Worm (Caenorhabditis elegans) whole organism, L4 larva: ENCODE data around the gene C27D8.1.
"Not testable (repeated sequence)": the region's sequence is repeated elsewhere in the genome, so short reads cannot be mapped to it uniquely, and the experiment has no call there.

ENCODE experiments used
- F44E2.7 ChIP-seq: fragments of 200-800 bp; sonication (Bioruptor generic); IDR thresholded peaks from 2 replicates; pipeline ENCODE4 v2.1.2; 2022; ENCODE audit warnings: missing genetic modification characterization, missing compliant biosample characterization
- R02D3.7 ChIP-seq: fragments of 150-350 bp; sonication (generic microtip); optimal IDR thresholded peaks from 3 replicates; lab custom pipeline; 2014; ENCODE audit warnings: missing biosample characterization, missing genetic modification characterization
- T20F7.1 ChIP-seq: fragments of 200-800 bp; sonication (Bioruptor generic); optimal IDR thresholded peaks from 2 replicates; lab custom pipeline; 2018; ENCODE audit warnings: mild to moderate bottlenecking, missing genetic modification characterization, missing compliant biosample characterization
- aha-1 ChIP-seq: fragments of 150-350 bp; peaks from one replicate; lab custom pipeline; 2014; ENCODE audit warnings: missing biosample characterization, missing genetic modification characterization
- arid-1 ChIP-seq: fragments of 200-800 bp; sonication (Bioruptor generic); conservative IDR thresholded peaks from 2 replicates; pipeline ENCODE4 v1.3.6; 2022; ENCODE audit warnings: missing genetic modification reagents, missing genetic modification characterization, missing compliant biosample characterization
- attf-4 ChIP-seq: sonication (generic microtip); optimal IDR thresholded peaks from 3 replicates; lab custom pipeline; 2017; ENCODE audit warnings: missing biosample characterization, missing genetic modification characterization
- ceh-20 ChIP-seq: fragments of 200-800 bp; sonication (Bioruptor generic); IDR thresholded peaks from 2 replicates; pipeline ENCODE4 v1.3.6; 2022; ENCODE audit warnings: missing genetic modification reagents, missing genetic modification characterization, missing compliant biosample characterization
- ceh-62 ChIP-seq: sonication (generic microtip); optimal IDR thresholded peaks from 2 replicates; lab custom pipeline; 2017; ENCODE audit warnings: missing biosample characterization, missing genetic modification characterization
- cey-2 ChIP-seq: sonication (generic microtip); optimal IDR thresholded peaks from 3 replicates; lab custom pipeline; 2017; ENCODE audit warnings: missing genetic modification characterization, mild to moderate bottlenecking, missing compliant biosample characterization, antibody characterized with exemption, borderline replicate concordance; ENCODE audit not compliant: insufficient read depth
- daf-16 ChIP-seq, 3 experiments: sonication (generic microtip); optimal IDR thresholded peaks; 2 replicates each; lab custom pipeline; 2016 to 2017; ENCODE audit warnings: missing genetic modification characterization in 3 of 3, missing genetic modification reagents in 3 of 3, mild to moderate bottlenecking in 2 of 3, missing compliant biosample characterization in 2 of 3, missing biosample characterization in 1 of 3, moderate library complexity in 1 of 3
- dmd-8 ChIP-seq: fragments of 200-800 bp; sonication (Bioruptor generic); IDR thresholded peaks from 2 replicates; pipeline ENCODE4 v1.3.6; 2022; ENCODE audit warnings: missing genetic modification characterization, missing compliant biosample characterization
- dpl-1 ChIP-seq: fragments of 150-350 bp; optimal IDR thresholded peaks from 2 replicates; lab custom pipeline; 2014; ENCODE audit warnings: missing biosample characterization, missing genetic modification reagents, missing genetic modification characterization
- hif-1 ChIP-seq, 2 experiments: sonication (generic microtip); optimal IDR thresholded peaks; 2 replicates each; lab custom pipeline; 2016 to 2017; ENCODE audit warnings: missing compliant biosample characterization in 2 of 2, missing genetic modification characterization in 2 of 2, missing genetic modification reagents in 2 of 2, missing genotype in 2 of 2, mild to moderate bottlenecking in 1 of 2
- lim-7 ChIP-seq: fragments of 200-800 bp; sonication (Bioruptor generic); IDR thresholded peaks from 2 replicates; pipeline ENCODE4 v1.3.6; 2022; ENCODE audit warnings: missing genetic modification characterization, missing compliant biosample characterization
- lin-1 ChIP-seq: fragments of 200-800 bp; sonication (Bioruptor generic); IDR thresholded peaks from 2 replicates; pipeline ENCODE4 v1.3.6; 2022; ENCODE audit warnings: missing genetic modification reagents, missing genetic modification characterization, missing compliant biosample characterization
- lin-39 ChIP-seq: fragments of 150-350 bp; optimal IDR thresholded peaks from 2 replicates; lab custom pipeline; 2014; ENCODE audit warnings: missing biosample characterization, missing genetic modification reagents, missing genetic modification characterization
- lir-3 ChIP-seq: sonication (generic microtip); optimal IDR thresholded peaks from 2 replicates; lab custom pipeline; 2016; ENCODE audit warnings: mild to moderate bottlenecking, missing genetic modification characterization, missing compliant biosample characterization
- lsy-2 ChIP-seq, 2 experiments: fragments of 150-350 bp in 1 of 2; sonication (generic microtip) in 1 of 2; optimal IDR thresholded peaks; 2 replicates each; lab custom pipeline; 2014 to 2017; ENCODE audit warnings: missing biosample characterization in 2 of 2, missing genetic modification characterization in 2 of 2
- madf-5 ChIP-seq, 2 experiments: fragments of 200-800 bp; sonication (Bioruptor generic); IDR thresholded peaks; 2 replicates each; pipeline ENCODE4 v1.3.6; 2022; ENCODE audit warnings: missing compliant biosample characterization in 2 of 2, missing genetic modification characterization in 2 of 2
- mep-1 ChIP-seq: fragments of 150-350 bp; sonication (generic microtip); optimal IDR thresholded peaks from 3 replicates; lab custom pipeline; 2014; ENCODE audit warnings: missing biosample characterization, missing genetic modification characterization
- nhr-237 ChIP-seq: sonication (generic microtip); optimal IDR thresholded peaks from 2 replicates; lab custom pipeline; 2017; ENCODE audit warnings: missing biosample characterization, missing genetic modification characterization
- nhr-25 ChIP-seq: sonication (generic microtip); optimal IDR thresholded peaks from 2 replicates; lab custom pipeline; 2017; ENCODE audit warnings: missing genetic modification characterization, mild to moderate bottlenecking, missing compliant biosample characterization, antibody characterized with exemption, moderate library complexity, borderline replicate concordance; ENCODE audit not compliant: insufficient read depth
- nhr-76 ChIP-seq: fragments of 150-350 bp; optimal IDR thresholded peaks from 2 replicates; lab custom pipeline; 2014; ENCODE audit warnings: missing biosample characterization, missing genetic modification characterization
- pha-4 ChIP-seq, 2 experiments: fragments of 150-350 bp in 1 of 2; fragments of 200-800 bp in 1 of 2; sonication (Bioruptor generic) in 1 of 2; IDR thresholded peaks in 1 of 2; optimal IDR thresholded peaks in 1 of 2; 2 replicates each; pipeline versions ENCODE4 v1.3.6 to Lab custom; 2014 to 2022; ENCODE audit warnings: missing genetic modification characterization in 2 of 2, missing genetic modification reagents in 2 of 2, missing biosample characterization in 1 of 2, missing compliant biosample characterization in 1 of 2
- rbr-2 ChIP-seq: sonication (generic microtip); optimal IDR thresholded peaks from 2 replicates; lab custom pipeline; 2016; ENCODE audit warnings: missing genotype, missing genetic modification characterization, missing compliant biosample characterization
- sdz-12 ChIP-seq: fragments of 200-800 bp; sonication (Bioruptor generic); optimal IDR thresholded peaks from 2 replicates; lab custom pipeline; 2018; ENCODE audit warnings: mild to moderate bottlenecking, missing genetic modification characterization, missing compliant biosample characterization
- snpc-4 ChIP-seq: fragments of 150-350 bp; optimal IDR thresholded peaks from 2 replicates; lab custom pipeline; 2014; ENCODE audit warnings: missing biosample characterization, missing genetic modification characterization
- spr-3 ChIP-seq: fragments of 200-800 bp; sonication (Bioruptor generic); optimal IDR thresholded peaks from 2 replicates; lab custom pipeline; 2018; ENCODE audit warnings: mild to moderate bottlenecking, missing genetic modification characterization, missing compliant biosample characterization
- tag-97 ChIP-seq: fragments of 200-800 bp; sonication (Bioruptor generic); IDR thresholded peaks from 2 replicates; pipeline ENCODE4 v1.3.6; 2022; ENCODE audit warnings: missing genetic modification characterization, missing compliant biosample characterization
- unc-130 ChIP-seq: sonication (generic microtip); optimal IDR thresholded peaks from 2 replicates; lab custom pipeline; 2016; ENCODE audit warnings: missing genetic modification reagents, missing genetic modification characterization, missing compliant biosample characterization
- unc-62 ChIP-seq, 3 experiments: fragments of 150-350 bp in 1 of 3; sonication (generic microtip); optimal IDR thresholded peaks in 2 of 3; peaks in 1 of 3; 1 replicate in 1 of 3; 2 replicates in 2 of 3; lab custom pipeline; 2014 to 2017; ENCODE audit warnings: missing biosample characterization in 3 of 3, missing genetic modification characterization in 3 of 3, missing genetic modification reagents in 3 of 3, missing genotype in 1 of 3
- zip-2 ChIP-seq: fragments of 150-350 bp; optimal IDR thresholded peaks from 2 replicates; lab custom pipeline; 2014; ENCODE audit warnings: missing biosample characterization, missing genetic modification characterization

The C27D8.1 gene

ce11 chrIV:12717531-12717930, at the start of gene C27D8.1:
TSS of gene C27D8.1 (plus strand) at chrIV:12717831.
- TF ChIP-seq cey-2 (tag; lab: Kevin White, UChicago) (no peak), daf-16 (GFP tag; optimal IDR thresholded peaks at IDR 0.05; lab: Kevin White, UChicago) (no peak), daf-16 (tag; optimal IDR thresholded peaks at IDR 0.05; lab: Kevin White, UChicago) (peak; percentile 9), aha-1 (tag; lab: Kevin White, UChicago) (peak; percentile 16), hif-1 (tag; optimal IDR thresholded peaks at IDR 0.05; lab: Kevin White, UChicago) (no peak)

ce11 chrIV:12674700-12675099, 42.9 kb upstream of the C27D8.1 start, which contains the start of gene T23B5.4:
TSS of gene T23B5.4 (plus strand) at chrIV:12675000.
- no peak for TF ChIP-seq ceh-62 (tag; lab: Kevin White, UChicago)
- no peak for TF ChIP-seq lsy-2 (tag; optimal IDR thresholded peaks at IDR 0.05; lab: Kevin White, UChicago)
- no peak for TF ChIP-seq arid-1
- no peak for TF ChIP-seq lim-7 (GFP tag; lab: Robert Waterston, UW)
- TF ChIP-seq attf-4 (tag; lab: Kevin White, UChicago): no peak
- TF ChIP-seq hif-1 (tag; optimal IDR thresholded peaks at IDR 0.05; lab: Kevin White, UChicago): no peak
- no peak for TF ChIP-seq nhr-25 (tag; lab: Kevin White, UChicago)
- TF ChIP-seq T20F7.1 (GFP tag; lab: Kevin White, UChicago): no peak
- TF ChIP-seq dmd-8 (GFP tag; lab: Robert Waterston, UW): no peak

- not testable (repeated sequence) for TF ChIP-seq spr-3; nhr-237 (tag; lab: Kevin White, UChicago); ceh-20 (GFP tag; lab: Robert Waterston, UW)
Observed at ce11 chrIV:12677137-12677536, 40.5 kb upstream of the C27D8.1 start, which contains the start of gene T23B5.6. TSS of gene T23B5.6 (minus strand) at chrIV:12677237.

ce11 chrIV:12684341-12684740, 33.3 kb upstream of the C27D8.1 start, which contains the start of gene prmt-9:
TSS of gene prmt-9 (minus strand) at chrIV:12684378.
- TF ChIP-seq lsy-2 (tag; optimal IDR thresholded peaks at IDR 0.05; lab: Kevin White, UChicago) (peak in 1 of 2 experiments; percentile 16), snpc-4 (tag; lab: Kevin White, UChicago) (no peak), nhr-76 (tag; lab: Kevin White, UChicago) (no peak), rbr-2 (tag; lab: Kevin White, UChicago) (no peak), nhr-25 (tag; lab: Kevin White, UChicago) (no peak), dpl-1 (peak; percentile 68)

ce11 chrIV:12684826-12685594, 32.6 kb upstream of the C27D8.1 start:
- TF ChIP-seq unc-62 (GFP tag; optimal IDR thresholded peaks at IDR 0.05 in 1 of 2; lab: Kevin White, UChicago) (peak in 1 of 2 experiments; percentile 11), unc-62 (tag; optimal IDR thresholded peaks at IDR 0.05; lab: Kevin White, UChicago) (no peak), sdz-12 (GFP tag; lab: Kevin White, UChicago) (no peak), lir-3 (tag; lab: Kevin White, UChicago) (no peak), aha-1 (tag; lab: Kevin White, UChicago) (peak; percentile 16), madf-5 (GFP tag; IDR thresholded peaks at IDR 0.05; lab: Robert Waterston, UW) (no peak), pha-4 (GFP tag; IDR thresholded peaks at IDR 0.05; lab: Robert Waterston, UW) (no peak), pha-4 (tag; optimal IDR thresholded peaks at IDR 0.05; lab: Kevin White, UChicago) (no peak)

ce11 chrIV:12685827-12686226, 31.8 kb upstream of the C27D8.1 start:
- TF ChIP-seq lin-39 (tag; lab: Kevin White, UChicago): no peak
- no peak for TF ChIP-seq spr-3
- TF ChIP-seq lir-3 (tag; lab: Kevin White, UChicago): no peak
- TF ChIP-seq tag-97 (GFP tag; lab: Robert Waterston, UW): no peak
- no peak for TF ChIP-seq lin-1
- no peak for TF ChIP-seq lim-7 (GFP tag; lab: Robert Waterston, UW)
- no peak for TF ChIP-seq R02D3.7
- TF ChIP-seq unc-130: no peak
- TF ChIP-seq mep-1: no peak
- no peak for TF ChIP-seq zip-2 (tag; lab: Kevin White, UChicago)
- no peak for TF ChIP-seq F44E2.7 (GFP tag; lab: Robert Waterston, UW)
